ENCODE assay signal across 1 worm cellular context in genomic region chrV:8000929-8001513, ce11.
TF ChIP-seq lines count a peak whose summit lies in the region.

Y97E10AR.1 (plus strand) TSS chrV:8001463.

TF ChIP-seq in whole organism, L1 larva, 84 proteins besides CTCF, POLR2A, EP300 and RAD21 (continued from another document):
- TF ChIP-seq grh-1 (GFP tag; IDR thresholded peaks at IDR 0.05; lab: Robert Waterston, UW) (no peak), lin-15B (tag; optimal IDR thresholded peaks at IDR 0.05; lab: Kevin White, UChicago) (peak; percentile 13), nhr-237 (tag; optimal IDR thresholded peaks at IDR 0.05; lab: Kevin White, UChicago) (no peak), nhr-76 (tag; optimal IDR thresholded peaks at IDR 0.05; lab: Kevin White, UChicago) (no peak), isw-1 (GFP tag; IDR thresholded peaks at IDR 0.05; lab: Robert Waterston, UW) (peak; percentile 69), rnt-1 (tag; optimal IDR thresholded peaks at IDR 0.05; lab: Kevin White, UChicago) (peak; percentile 70), ceh-82 (tag; optimal IDR thresholded peaks at IDR 0.05; lab: Kevin White, UChicago) (peak in 2 of 3 experiments; percentile 17 to 68), nhr-84 (tag; optimal IDR thresholded peaks at IDR 0.05; lab: Kevin White, UChicago) (no peak), unc-30 (tag; optimal IDR thresholded peaks at IDR 0.05; lab: Kevin White, UChicago) (no peak), swsn-7 (tag; optimal IDR thresholded peaks at IDR 0.05; lab: Kevin White, UChicago) (peak; percentile 83), fkh-10 (GFP tag; optimal IDR thresholded peaks at IDR 0.05; lab: Kevin White, UChicago) (peak; percentile 57), unc-62 (GFP tag; optimal IDR thresholded peaks at IDR 0.05; lab: Kevin White, UChicago) (no peak), mef-2 (tag; optimal IDR thresholded peaks at IDR 0.05; lab: Kevin White, UChicago) (peak; percentile 70), hpl-2 (GFP tag; optimal IDR thresholded peaks at IDR 0.05; lab: Kevin White, UChicago) (no peak), mep-1 (tag; optimal IDR thresholded peaks at IDR 0.05; lab: Kevin White, UChicago) (peak; percentile 76), lir-3 (tag; optimal IDR thresholded peaks at IDR 0.05; lab: Kevin White, UChicago; ENCODE audit: poor library complexity) (peak; percentile 70), alr-1 (tag; optimal IDR thresholded peaks at IDR 0.05; lab: Kevin White, UChicago; ENCODE audit: borderline replicate concordance) (no peak), fkh-4 (tag; optimal IDR thresholded peaks at IDR 0.05; lab: Kevin White, UChicago; ENCODE audit: borderline replicate concordance) (peak; percentile 45), tlp-1 (tag; optimal IDR thresholded peaks at IDR 0.05; lab: Kevin White, UChicago) (no peak), fkh-8 (tag; optimal IDR thresholded peaks at IDR 0.05; lab: Kevin White, UChicago) (peak; percentile 93), ztf-11 (tag; optimal IDR thresholded peaks at IDR 0.05; lab: Kevin White, UChicago) (peak in 1 of 2 experiments; percentile 41), C16A3.4 (tag; optimal IDR thresholded peaks at IDR 0.05; lab: Kevin White, UChicago) (peak; percentile 73), mdl-1 (tag; optimal IDR thresholded peaks at IDR 0.05; lab: Kevin White, UChicago) (peak; percentile 17 to 79)
TF ChIP-seq in whole organism, L1 larva: peak in this region for 50.
